Fruit fly (Drosophila melanogaster): ENCODE measurements around the gene Doc3.

DNA sequence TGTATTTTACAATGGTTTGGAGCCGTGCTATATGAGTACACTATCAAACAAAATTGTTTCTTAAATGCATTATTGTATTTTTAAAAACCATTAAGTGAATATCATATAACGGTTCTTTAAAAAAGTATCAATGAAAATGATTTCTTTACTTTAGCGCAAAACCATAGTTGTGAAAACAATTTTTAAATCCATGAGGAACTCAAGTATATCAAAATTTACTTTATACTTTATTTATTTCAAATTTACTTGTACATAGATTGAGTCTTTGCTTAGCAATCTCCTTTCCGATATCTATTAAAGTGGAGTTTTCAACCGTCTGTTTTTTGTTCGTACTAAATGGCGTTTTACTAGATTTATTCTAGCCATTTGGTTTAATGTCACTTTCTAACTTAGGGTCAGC lies 42.1 kb downstream of the Doc3 start, which contains the start of gene Argk2:
- TF ChIP-seq CG8478 (optimal IDR thresholded peaks at IDR 0.05) (no peak), CTCF (optimal IDR thresholded peaks at IDR 0.05) (peak in 1 of 2 experiments; percentile 60)
